Fruit fly (Drosophila melanogaster) whole organism, embryonic: ENCODE data around the gene ATPsynO.

Experiments
- ATbp ChIP-seq: fragments of 200-800 bp; sonication (Bioruptor generic); optimal IDR thresholded peaks from 2 replicates; lab custom pipeline; 2017; ENCODE audit warnings: missing biosample characterization, mild to moderate bottlenecking, missing genetic modification characterization, missing genetic modification reagents
- CG10979 ChIP-seq: fragments of 200-800 bp; sonication (Bioruptor generic); optimal IDR thresholded peaks from 2 replicates; lab custom pipeline; 2018; ENCODE audit warnings: missing biosample characterization, mild to moderate bottlenecking, missing genetic modification characterization, moderate library complexity
- CG11504 ChIP-seq: fragments of 200-800 bp; sonication (Bioruptor generic); optimal IDR thresholded peaks from 3 replicates; lab custom pipeline; 2019; ENCODE audit warnings: missing biosample characterization, mild to moderate bottlenecking, missing genetic modification characterization, moderate library complexity
- CG13123 ChIP-seq: fragments of 200-800 bp; sonication (Bioruptor generic); optimal IDR thresholded peaks from 2 replicates; lab custom pipeline; 2016; ENCODE audit warnings: missing biosample characterization, missing genetic modification characterization
- CG13287 ChIP-seq: fragments of 200-800 bp; sonication (Bioruptor generic); IDR thresholded peaks from 2 replicates; pipeline ENCODE4 v1.3.6; 2022; ENCODE audit warnings: missing biosample characterization, missing genetic modification characterization; ENCODE audit not compliant: partially characterized antibody
- CG15479 ChIP-seq: fragments of 200-800 bp; sonication (Bioruptor generic); optimal IDR thresholded peaks from 3 replicates; lab custom pipeline; 2019; ENCODE audit warnings: missing biosample characterization, mild to moderate bottlenecking, missing genetic modification characterization, moderate library complexity
- CG16863 ChIP-seq: fragments of 200-800 bp; sonication (Bioruptor generic); optimal IDR thresholded peaks from 3 replicates; lab custom pipeline; 2016; ENCODE audit warnings: missing biosample characterization, missing genetic modification characterization
- CG17359 ChIP-seq: fragments of 200-800 bp; sonication (Bioruptor generic); optimal IDR thresholded peaks from 3 replicates; lab custom pipeline; 2018; ENCODE audit warnings: missing biosample characterization, mild to moderate bottlenecking, missing genetic modification characterization, moderate library complexity
- CG17385 ChIP-seq: fragments of 200-800 bp; sonication (Bioruptor generic); optimal IDR thresholded peaks from 3 replicates; lab custom pipeline; 2018; ENCODE audit warnings: missing biosample characterization, mild to moderate bottlenecking, missing genetic modification characterization
- CG2889 ChIP-seq: fragments of 200-800 bp; sonication (Bioruptor generic); IDR thresholded peaks from 3 replicates; pipeline ENCODE4 v1.3.6; 2022; ENCODE audit warnings: missing biosample characterization, missing genetic modification characterization
- CG4328 ChIP-seq: fragments of 200-800 bp; sonication (Bioruptor generic); optimal IDR thresholded peaks from 3 replicates; lab custom pipeline; 2017; ENCODE audit warnings: missing biosample characterization, missing genetic modification reagents, missing genetic modification characterization
- CG4424 ChIP-seq: fragments of 200-800 bp; sonication (Bioruptor generic); optimal IDR thresholded peaks from 3 replicates; lab custom pipeline; 2016; ENCODE audit warnings: missing biosample characterization, missing genetic modification characterization
- CG5953 ChIP-seq: fragments of 200-800 bp; sonication (Bioruptor generic); IDR thresholded peaks from 2 replicates; pipeline ENCODE4 v1.3.6; 2022; ENCODE audit warnings: missing biosample characterization, missing genetic modification characterization
- CG7556 ChIP-seq: fragments of 200-800 bp; sonication (Bioruptor generic); optimal IDR thresholded peaks from 2 replicates; lab custom pipeline; 2017; ENCODE audit warnings: missing biosample characterization, mild to moderate bottlenecking, missing genetic modification characterization
- CG8359 ChIP-seq: fragments of 200-800 bp; sonication (Bioruptor generic); optimal IDR thresholded peaks from 2 replicates; lab custom pipeline; 2017; ENCODE audit warnings: missing biosample characterization, mild to moderate bottlenecking, missing genetic modification characterization, borderline replicate concordance
- CG9215 ChIP-seq: fragments of 200-800 bp; sonication (Bioruptor generic); IDR thresholded peaks from 2 replicates; pipeline ENCODE4 v1.3.6; 2022; ENCODE audit warnings: missing biosample characterization, missing genetic modification characterization
- Drgx ChIP-seq: fragments of 200-800 bp; sonication (Bioruptor generic); IDR thresholded peaks from 2 replicates; pipeline ENCODE4 v1.3.6; 2022; ENCODE audit warnings: missing biosample characterization, missing genetic modification characterization
- GATAe ChIP-seq: fragments of 200-800 bp; sonication (Bioruptor generic); conservative IDR thresholded peaks from 2 replicates; pipeline ENCODE4 v1.3.6; 2022; ENCODE audit warnings: missing biosample characterization, missing genetic modification characterization
- Gsc ChIP-seq: fragments of 200-800 bp; sonication (Bioruptor generic); IDR thresholded peaks from 2 replicates; pipeline ENCODE4 v1.3.6; 2022; ENCODE audit warnings: missing biosample characterization, missing genetic modification characterization
- Hand ChIP-seq: fragments of 200-800 bp; sonication (Bioruptor generic); optimal IDR thresholded peaks from 2 replicates; lab custom pipeline; 2017; ENCODE audit warnings: mild to moderate bottlenecking, missing biosample characterization, missing genetic modification reagents, missing genetic modification characterization
- Hr39 ChIP-seq: fragments of >200 bp; optimal IDR thresholded peaks from 2 replicates; lab custom pipeline; 2017
- Nf-YB ChIP-seq: fragments of 200-800 bp; sonication (Bioruptor generic); optimal IDR thresholded peaks from 3 replicates; lab custom pipeline; 2019; ENCODE audit warnings: missing biosample characterization, mild to moderate bottlenecking, missing genetic modification characterization, moderate library complexity
- Ptx1 ChIP-seq: fragments of 200-800 bp; sonication (Bioruptor generic); IDR thresholded peaks from 2 replicates; pipeline ENCODE4 v1.3.6; 2022; ENCODE audit warnings: missing biosample characterization, missing genetic modification characterization
- Spps ChIP-seq: fragments of 200-800 bp; sonication (Bioruptor generic); optimal IDR thresholded peaks from 2 replicates; lab custom pipeline; 2018; ENCODE audit warnings: missing biosample characterization, mild to moderate bottlenecking, missing genetic modification characterization
- Sry-β ChIP-seq: fragments of 200-800 bp; sonication (Bioruptor generic); optimal IDR thresholded peaks from 2 replicates; lab custom pipeline; 2018; ENCODE audit warnings: missing biosample characterization, mild to moderate bottlenecking, missing genetic modification characterization, moderate library complexity
- Stat92E ChIP-seq, 3 experiments: fragments of >200 bp in 2 of 3; fragments of 200-800 bp in 1 of 3; sonication (Bioruptor generic) in 1 of 3; optimal IDR thresholded peaks; 2 replicates each; lab custom pipeline; 2017 to 2019; ENCODE audit warnings: missing biosample characterization in 3 of 3, missing genetic modification characterization in 3 of 3, mild to moderate bottlenecking in 1 of 3, moderate library complexity in 1 of 3
- YL-1 ChIP-seq: fragments of 200-800 bp; sonication (Bioruptor generic); optimal IDR thresholded peaks from 3 replicates; lab custom pipeline; 2017; ENCODE audit warnings: missing biosample characterization, mild to moderate bottlenecking, missing genetic modification characterization
- caup ChIP-seq: fragments of 200-800 bp; sonication (Bioruptor generic); optimal IDR thresholded peaks from 3 replicates; lab custom pipeline; 2017; ENCODE audit warnings: missing biosample characterization, mild to moderate bottlenecking, missing genetic modification characterization, moderate library complexity; ENCODE audit not compliant: severe bottlenecking
- chinmo ChIP-seq: fragments of 200-800 bp; sonication (Bioruptor generic); IDR thresholded peaks from 4 replicates; pipeline ENCODE4 v1.3.6; 2022; ENCODE audit warnings: missing biosample characterization, missing genetic modification characterization; ENCODE audit not compliant: partially characterized antibody
- cwo ChIP-seq: fragments of 200-800 bp; sonication (Bioruptor generic); optimal IDR thresholded peaks from 3 replicates; lab custom pipeline; 2017; ENCODE audit warnings: missing biosample characterization, missing genetic modification characterization, mild to moderate bottlenecking, moderate library complexity, missing genetic modification reagents
- fd64A ChIP-seq: fragments of 200-800 bp; sonication (Bioruptor generic); optimal IDR thresholded peaks from 3 replicates; lab custom pipeline; 2018; ENCODE audit warnings: missing biosample characterization, mild to moderate bottlenecking, missing genetic modification characterization
- gcm ChIP-seq: fragments of 200-800 bp; sonication (Bioruptor generic); optimal IDR thresholded peaks from 2 replicates; lab custom pipeline; 2019; ENCODE audit warnings: missing biosample characterization, mild to moderate bottlenecking, missing genetic modification characterization, moderate library complexity
- gem ChIP-seq: fragments of 200-800 bp; sonication (Bioruptor generic); optimal IDR thresholded peaks from 2 replicates; lab custom pipeline; 2019; ENCODE audit warnings: missing biosample characterization, mild to moderate bottlenecking, missing genetic modification characterization, moderate library complexity
- lilli ChIP-seq: fragments of 200-800 bp; sonication (Bioruptor generic); optimal IDR thresholded peaks from 3 replicates; lab custom pipeline; 2016; ENCODE audit warnings: missing biosample characterization, missing genetic modification characterization
- lov ChIP-seq, 2 experiments: fragments of 200-800 bp in 1 of 2; fragments of >200 bp in 1 of 2; sonication (Bioruptor generic) in 1 of 2; IDR thresholded peaks in 1 of 2; optimal IDR thresholded peaks in 1 of 2; 2 replicates in 1 of 2; 3 replicates in 1 of 2; pipeline versions ENCODE4 v1.3.6 to Lab custom; 2017 to 2022; ENCODE audit warnings: missing biosample characterization in 1 of 2, missing genetic modification characterization in 1 of 2
- onecut ChIP-seq: fragments of 200-800 bp; sonication (Bioruptor generic); IDR thresholded peaks from 2 replicates; pipeline ENCODE4 v1.3.6; 2022; ENCODE audit warnings: missing biosample characterization, missing genetic modification characterization
- phol ChIP-seq: fragments of 200-800 bp; sonication (Bioruptor generic); optimal IDR thresholded peaks from 3 replicates; lab custom pipeline; 2018; ENCODE audit warnings: missing biosample characterization, mild to moderate bottlenecking, missing genetic modification characterization, moderate library complexity
- repo ChIP-seq: fragments of 200-800 bp; sonication (Bioruptor generic); optimal IDR thresholded peaks from 2 replicates; lab custom pipeline; 2016; ENCODE audit warnings: missing biosample characterization, missing genetic modification characterization
- rib ChIP-seq: fragments of 200-800 bp; sonication (Bioruptor generic); IDR thresholded peaks from 2 replicates; pipeline ENCODE4 v1.3.6; 2022; ENCODE audit warnings: missing biosample characterization, missing genetic modification characterization
- row ChIP-seq: fragments of 200-800 bp; sonication (Bioruptor generic); IDR thresholded peaks from 3 replicates; pipeline ENCODE4 v1.3.6; 2022; ENCODE audit warnings: missing biosample characterization, missing genetic modification characterization
- salm ChIP-seq: fragments of 200-800 bp; sonication (Bioruptor generic); optimal IDR thresholded peaks from 2 replicates; lab custom pipeline; 2018; ENCODE audit warnings: missing biosample characterization, mild to moderate bottlenecking, missing genetic modification characterization
- sim ChIP-seq: fragments of 200-800 bp; sonication (Bioruptor generic); IDR thresholded peaks from 2 replicates; pipeline ENCODE4 v1.3.6; 2022; ENCODE audit warnings: missing biosample characterization, missing genetic modification characterization
- ssp ChIP-seq: fragments of 200-800 bp; sonication (Bioruptor generic); IDR thresholded peaks from 2 replicates; pipeline ENCODE4 v1.3.6; 2022; ENCODE audit warnings: missing biosample characterization, missing genetic modification characterization
- tin ChIP-seq: fragments of 200-800 bp; sonication (Bioruptor generic); optimal IDR thresholded peaks from 3 replicates; lab custom pipeline; 2016; ENCODE audit warnings: missing biosample characterization, missing genetic modification characterization
- tll ChIP-seq, 2 experiments: fragments of 200-800 bp in 1 of 2; fragments of >200 bp in 1 of 2; sonication (Bioruptor generic) in 1 of 2; optimal IDR thresholded peaks; 2 replicates each; lab custom pipeline; 2017 to 2019; ENCODE audit warnings: missing biosample characterization in 2 of 2, missing genetic modification characterization in 2 of 2, mild to moderate bottlenecking in 1 of 2, moderate library complexity in 1 of 2
- ttk ChIP-seq: fragments of 200-800 bp; sonication (Bioruptor generic); IDR thresholded peaks from 2 replicates; pipeline ENCODE4 v2.1.2; 2022; ENCODE audit warnings: missing biosample characterization, missing genetic modification characterization
- vnd ChIP-seq: fragments of 200-800 bp; sonication (Bioruptor generic); IDR thresholded peaks from 3 replicates; pipeline ENCODE4 v1.3.6; 2022; ENCODE audit warnings: missing biosample characterization, missing genetic modification characterization; ENCODE audit not compliant: partially characterized antibody
- vvl ChIP-seq: fragments of 200-800 bp; sonication (Bioruptor generic); IDR thresholded peaks from 2 replicates; pipeline ENCODE4 v1.3.6; 2022; ENCODE audit warnings: missing biosample characterization, missing genetic modification characterization
- zen2 ChIP-seq: fragments of 200-800 bp; sonication (Bioruptor generic); IDR thresholded peaks from 3 replicates; pipeline ENCODE4 v1.3.6; 2022; ENCODE audit warnings: missing biosample characterization, missing genetic modification characterization; ENCODE audit not compliant: partially characterized antibody

The ATPsynO gene

DNA sequence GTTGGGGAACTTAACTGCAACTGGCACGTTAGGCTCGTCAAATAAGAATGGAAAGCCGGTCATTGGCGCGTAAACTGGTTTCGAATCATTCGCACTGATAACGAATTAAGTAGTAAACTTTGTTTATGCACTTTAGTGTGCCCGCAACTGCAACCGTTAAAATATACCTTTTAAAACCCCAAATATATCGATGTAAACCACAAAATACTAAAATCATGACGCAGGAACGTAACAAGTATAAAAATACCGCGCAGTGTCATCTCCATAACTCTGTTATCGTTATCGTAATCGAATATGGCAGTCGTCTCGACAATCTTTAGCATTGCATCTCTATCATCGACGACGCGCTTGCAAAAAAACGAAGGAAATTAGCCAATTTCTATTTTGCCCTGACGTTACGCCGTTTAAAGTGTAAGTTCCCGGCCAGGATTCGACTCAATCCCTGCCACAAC, 40.1 kb upstream of the ATPsynO start, which contains the start of the genes CG31344 and Caf1-55 (continued):
- TF ChIP-seq CG13287 (GFP tag; lab: Robert Waterston, UW) (peak; percentile 92), YL-1 (GFP tag; lab: Kevin White, UChicago) (peak; percentile 81), lov (optimal IDR thresholded peaks at IDR 0.05; lab: Kevin White, UChicago) (no peak), lov (GFP tag; IDR thresholded peaks at IDR 0.05; lab: Robert Waterston, UW) (no peak), chinmo (peak; percentile 93; the same call in 2 of the 4 replicates), tin (GFP tag; lab: Kevin White, UChicago) (no peak), CG4424 (GFP tag; lab: Kevin White, UChicago) (no peak), CG11504 (tag; lab: Kevin White, UChicago) (no peak), ttk (GFP tag; lab: Robert Waterston, UW) (no peak), caup (no peak), salm (tag; lab: Kevin White, UChicago) (no peak), rib (GFP tag; lab: Robert Waterston, UW) (no peak), CG8359 (GFP tag; lab: Kevin White, UChicago) (no peak), phol (tag; lab: Kevin White, UChicago) (peak; percentile 89), Hr39 (lab: Kevin White, UChicago) (no peak), ssp (GFP tag; lab: Robert Waterston, UW) (no peak), Ptx1 (GFP tag; lab: Robert Waterston, UW) (no peak), CG15479 (GFP tag; lab: Kevin White, UChicago) (no peak), fd64A (GFP tag; lab: Kevin White, UChicago) (no peak), gcm (no peak), repo (GFP tag; lab: Kevin White, UChicago) (no peak), CG9215 (GFP tag; lab: Robert Waterston, UW) (no peak), row (peak; percentile 58), CG5953 (GFP tag; lab: Robert Waterston, UW) (no peak), cwo (no peak), Gsc (GFP tag; lab: Robert Waterston, UW) (no peak), lilli (peak; percentile 37), CG2889 (GFP tag; lab: Robert Waterston, UW) (no peak), sim (GFP tag; lab: Robert Waterston, UW) (no peak), Drgx (GFP tag; lab: Robert Waterston, UW) (no peak), gem (no peak), vvl (peak; percentile 42; the same call in 1 of the 2 replicates), CG17359 (tag; lab: Kevin White, UChicago) (no peak), tll (GFP tag; optimal IDR thresholded peaks at IDR 0.05; lab: Kevin White, UChicago) (no peak), CG10979 (tag; lab: Kevin White, UChicago) (no peak), GATAe (GFP tag; lab: Robert Waterston, UW) (no peak), Stat92E (GFP tag; optimal IDR thresholded peaks at IDR 0.05; lab: Kevin White, UChicago) (peak in 1 of 3 experiments; percentile 69), zen2 (GFP tag; lab: Robert Waterston, UW) (peak; percentile 76), CG13123 (no peak), Hand (GFP tag; lab: Kevin White, UChicago) (no peak), vnd (GFP tag; lab: Robert Waterston, UW) (peak; percentile 61; the same call in 2 of the 3 replicates), CG16863 (GFP tag; lab: Kevin White, UChicago) (no peak), Spps (tag; lab: Kevin White, UChicago) (no peak), CG7556 (GFP tag; lab: Kevin White, UChicago) (no peak), CG17385 (no peak), Sry-β (GFP tag; lab: Kevin White, UChicago) (no peak), Nf-YB (no peak), onecut (GFP tag; lab: Robert Waterston, UW) (no peak), ATbp (GFP tag; lab: Kevin White, UChicago) (no peak), CG4328 (GFP tag; lab: Kevin White, UChicago) (no peak)
